Worm (Caenorhabditis elegans): ENCODE data around the gene ctsa-4.1.
A peak's percentile ranks its signal among the peaks of the same experiment; 100 is the strongest.

- TF ChIP-seq med-1 (GFP tag; optimal IDR thresholded peaks at IDR 0.05; ENCODE audit: insufficient read depth): no peak
- TF ChIP-seq flt-1 (GFP tag; IDR thresholded peaks at IDR 0.05): 0 out of 2 replicates have a peak, but pooled peaks have one; percentile 49
- no peak for TF ChIP-seq klf-2 (GFP tag; conservative IDR thresholded peaks at IDR 0.05)
- no peak for TF ChIP-seq ztf-23 (GFP tag; IDR thresholded peaks at IDR 0.05)
- TF ChIP-seq cog-1 (tag; optimal IDR thresholded peaks at IDR 0.05): no peak
These were observed 45.1 kb downstream of the ctsa-4.1 start for ce11 chrII:6411660-6412451.
